Worm (Caenorhabditis elegans) whole organism, midembryonic: ENCODE results near the gene C50H2.4.

Source experiments
- T22C8.4 ChIP-seq: fragments of 200-800 bp; sonication (Bioruptor generic); IDR thresholded peaks from 2 replicates; pipeline ENCODE4 v1.3.6; 2022; ENCODE audit warnings: missing genetic modification characterization, missing compliant biosample characterization
- cog-1 ChIP-seq: sonication (generic microtip); optimal IDR thresholded peaks from 2 replicates; lab custom pipeline; 2016; ENCODE audit warnings: missing genetic modification characterization, missing compliant biosample characterization
- flt-1 ChIP-seq: fragments of 200-800 bp; sonication (Bioruptor generic); IDR thresholded peaks from 2 replicates; pipeline ENCODE4 v1.3.6; 2022; ENCODE audit warnings: missing genetic modification characterization, missing compliant biosample characterization
- klf-2 ChIP-seq: fragments of 200-800 bp; sonication (Bioruptor generic); conservative IDR thresholded peaks from 2 replicates; pipeline ENCODE4 v1.3.6; 2022; ENCODE audit warnings: missing genetic modification reagents, missing genetic modification characterization, missing compliant biosample characterization
- med-1 ChIP-seq: sonication (generic microtip); optimal IDR thresholded peaks from 2 replicates; lab custom pipeline; 2017; ENCODE audit warnings: missing genetic modification characterization, mild to moderate bottlenecking, missing compliant biosample characterization, antibody characterized with exemption, missing genetic modification reagents; ENCODE audit not compliant: insufficient read depth
- ref-1 ChIP-seq: fragments of 200-800 bp; sonication (Bioruptor generic); conservative IDR thresholded peaks from 2 replicates; pipeline ENCODE4 v1.3.6; 2022; ENCODE audit warnings: missing genetic modification reagents, missing genetic modification characterization, missing compliant biosample characterization
- tab-1 ChIP-seq: fragments of 200-800 bp; sonication (Bioruptor generic); IDR thresholded peaks from 2 replicates; pipeline ENCODE4 v1.3.6; 2022; ENCODE audit warnings: missing genetic modification characterization, missing compliant biosample characterization
- ztf-23 ChIP-seq: fragments of 200-800 bp; sonication (Bioruptor generic); IDR thresholded peaks from 2 replicates; pipeline ENCODE4 v1.3.6; 2022; ENCODE audit warnings: missing genetic modification reagents, missing genetic modification characterization, missing compliant biosample characterization
- ztf-29 ChIP-seq: fragments of 200-800 bp; sonication (Bioruptor generic); IDR thresholded peaks from 2 replicates; pipeline ENCODE4 v1.3.6; 2022; ENCODE audit warnings: missing genetic modification reagents, missing genetic modification characterization, missing compliant biosample characterization

The C50H2.4 gene

DNA sequence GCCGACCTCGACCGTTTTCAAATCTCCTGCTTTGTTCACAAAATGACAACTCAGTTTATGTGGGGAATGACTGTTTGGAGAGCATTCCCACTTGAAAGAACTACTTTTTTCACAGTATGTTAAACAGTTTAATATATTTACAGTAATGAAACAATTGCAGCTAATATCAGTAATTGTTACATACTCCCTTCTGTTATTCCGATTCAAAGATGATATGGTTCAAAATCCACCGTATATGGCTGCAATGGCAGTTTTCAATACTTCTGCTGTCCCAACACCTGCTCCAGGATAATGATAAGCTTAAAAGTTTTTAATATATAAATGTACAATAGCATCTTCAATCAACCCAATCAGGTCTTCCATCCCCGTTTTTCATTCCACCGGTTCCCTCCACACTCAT lies 9.6 kb upstream of the C50H2.4 start:
- no peak for TF ChIP-seq ref-1 (GFP tag; lab: Robert Waterston, UW)
- TF ChIP-seq flt-1 = no peak
- no peak for TF ChIP-seq tab-1 (GFP tag; lab: Robert Waterston, UW)

DNA sequence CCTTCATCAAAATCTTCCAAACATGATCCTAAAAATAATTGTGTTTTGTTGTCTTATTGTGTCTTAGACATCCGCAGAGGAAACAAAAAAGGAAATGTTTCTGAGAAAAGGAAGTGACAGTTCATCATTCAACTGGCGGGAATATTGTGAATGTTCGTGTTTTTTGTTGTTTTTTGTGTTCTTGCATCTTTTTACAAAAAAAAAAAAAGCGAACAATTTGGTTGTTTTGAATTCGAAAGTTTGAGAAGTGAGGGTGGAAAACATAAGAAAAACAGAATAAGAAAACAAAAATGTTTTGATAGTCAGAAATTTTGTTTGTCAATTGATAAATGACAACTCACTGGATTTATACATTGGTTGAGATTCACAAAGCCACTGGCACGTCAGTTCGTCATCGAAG lies 7.1 kb upstream of the C50H2.4 start:
- no peak for TF ChIP-seq med-1 (GFP tag; lab: Kevin White, UChicago)
- TF ChIP-seq T22C8.4 = no peak
- no peak for TF ChIP-seq ztf-23
- TF ChIP-seq ztf-29 (GFP tag; lab: Robert Waterston, UW) = no peak
- no peak for TF ChIP-seq flt-1
- TF ChIP-seq tab-1 (GFP tag; lab: Robert Waterston, UW) = no peak
- no peak for TF ChIP-seq cog-1 (tag; lab: Kevin White, UChicago)
- TF ChIP-seq klf-2 (GFP tag; lab: Robert Waterston, UW) = no peak

DNA sequence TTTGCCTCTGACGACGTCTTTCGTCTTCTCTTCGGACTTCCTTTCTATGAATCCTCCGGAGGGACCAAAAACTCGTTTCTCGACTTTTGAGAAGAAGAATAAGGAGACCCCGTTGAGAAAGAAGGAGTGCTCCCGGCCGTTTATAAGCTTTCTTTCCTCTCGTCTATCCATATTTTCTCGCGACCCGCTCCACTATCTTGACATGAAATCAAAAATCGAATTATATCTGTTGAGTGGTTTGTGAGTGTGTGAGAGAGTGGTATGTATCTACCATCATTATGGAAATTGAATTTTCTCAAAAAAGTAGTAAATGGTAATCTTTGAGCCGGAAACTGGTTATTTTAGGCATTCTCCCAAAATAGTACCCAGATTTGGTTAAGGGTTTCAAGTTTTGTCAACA lies 5.6 kb upstream of the C50H2.4 start:
- no peak for TF ChIP-seq tab-1 (GFP tag; lab: Robert Waterston, UW)
- TF ChIP-seq cog-1 (tag; lab: Kevin White, UChicago) = no peak
- no peak for TF ChIP-seq klf-2 (GFP tag; lab: Robert Waterston, UW)
- TF ChIP-seq ref-1 (GFP tag; lab: Robert Waterston, UW) = no peak
- no peak for TF ChIP-seq T22C8.4
- no peak for TF ChIP-seq ztf-29 (GFP tag; lab: Robert Waterston, UW)
- TF ChIP-seq flt-1 = no peak
- no peak for TF ChIP-seq ztf-23
- no peak for TF ChIP-seq med-1 (GFP tag; lab: Kevin White, UChicago)

DNA sequence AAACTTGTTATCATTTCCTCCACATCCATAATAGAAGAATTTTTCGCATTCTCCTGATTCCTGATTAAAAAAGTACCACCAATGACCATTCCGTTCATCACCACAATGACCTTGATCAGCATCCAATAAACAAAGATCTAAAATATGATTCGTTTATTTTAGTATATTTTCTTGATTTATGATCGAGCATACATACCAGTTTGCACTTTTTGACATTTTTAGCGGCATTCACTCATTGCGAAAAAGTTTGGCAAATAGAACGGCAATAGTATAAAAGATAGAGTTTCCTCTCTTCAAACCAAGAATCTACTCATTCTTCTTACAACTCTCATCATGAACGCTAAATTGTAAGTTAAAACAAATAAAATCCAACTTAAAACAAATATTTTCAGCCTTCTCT lies 2.9 kb upstream of the C50H2.4 start, which contains the start of gene fipr-10:
TSS of gene fipr-10 (plus strand) at position 301 of the 400 bp plus-strand sequence.
- no peak for TF ChIP-seq T22C8.4
- TF ChIP-seq ztf-23 = no peak
- no peak for TF ChIP-seq ref-1 (GFP tag; lab: Robert Waterston, UW)
- TF ChIP-seq tab-1 (GFP tag; lab: Robert Waterston, UW) = no peak
- TF ChIP-seq klf-2 (GFP tag; lab: Robert Waterston, UW) = no peak
- no peak for TF ChIP-seq flt-1
- TF ChIP-seq med-1 (GFP tag; lab: Kevin White, UChicago) = no peak

DNA sequence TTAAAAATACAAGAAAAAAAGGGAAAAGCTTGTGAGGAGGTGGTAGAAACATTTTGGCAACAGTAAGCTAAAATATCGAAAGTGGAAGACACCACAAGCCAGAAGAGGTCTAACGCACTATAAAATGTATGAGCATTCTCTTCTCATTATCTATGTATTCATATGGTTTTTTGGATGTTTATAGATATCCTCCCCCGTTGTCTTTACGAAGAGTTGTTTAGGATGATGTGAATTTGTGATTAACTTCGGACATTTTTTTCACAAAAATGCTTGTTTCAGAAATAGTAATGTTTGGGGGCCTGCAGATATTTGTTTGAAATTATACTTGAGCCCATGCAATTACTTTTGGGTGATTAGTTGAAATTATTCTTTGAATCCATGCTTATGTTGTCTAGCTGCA lies 1.7 kb upstream of the C50H2.4 start, which contains the start of gene mec-9:
TSS of gene mec-9 (minus strand) at position 101 of the 400 bp plus-strand sequence.
- TF ChIP-seq cog-1 (tag; lab: Kevin White, UChicago) (no peak), flt-1 (no peak), klf-2 (GFP tag; lab: Robert Waterston, UW) (no peak), ztf-23 (no peak)

DNA sequence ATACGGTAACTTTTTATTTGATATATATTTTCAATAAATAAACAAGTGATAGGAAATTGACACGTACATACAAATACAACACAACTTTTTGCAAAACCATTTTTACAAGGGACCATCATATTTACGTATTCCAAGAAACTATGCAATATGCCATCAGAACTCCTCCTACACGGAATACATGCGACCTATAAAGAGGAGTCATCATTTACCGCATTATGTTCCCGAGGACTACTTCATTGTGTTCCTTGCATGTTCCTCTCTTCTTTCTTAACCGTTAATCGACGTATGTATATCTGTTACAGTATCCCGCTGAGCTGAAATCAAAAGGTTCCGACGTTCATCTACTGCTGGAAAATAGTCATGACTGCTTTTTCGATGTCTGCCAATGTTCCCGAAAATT lies 1.6 kb downstream of the C50H2.4 start, which contains the start of gene C50H2.5:
TSS of gene C50H2.5 (plus strand) at position 301 of the 400 bp plus-strand sequence.
- TF ChIP-seq tab-1 (GFP tag; lab: Robert Waterston, UW) = no peak
- TF ChIP-seq cog-1 (tag; lab: Kevin White, UChicago) = no peak
- no peak for TF ChIP-seq flt-1
- TF ChIP-seq klf-2 (GFP tag; lab: Robert Waterston, UW) = no peak
- no peak for TF ChIP-seq ztf-29 (GFP tag; lab: Robert Waterston, UW)
- TF ChIP-seq ref-1 (GFP tag; lab: Robert Waterston, UW) = no peak
- no peak for TF ChIP-seq med-1 (GFP tag; lab: Kevin White, UChicago)

DNA sequence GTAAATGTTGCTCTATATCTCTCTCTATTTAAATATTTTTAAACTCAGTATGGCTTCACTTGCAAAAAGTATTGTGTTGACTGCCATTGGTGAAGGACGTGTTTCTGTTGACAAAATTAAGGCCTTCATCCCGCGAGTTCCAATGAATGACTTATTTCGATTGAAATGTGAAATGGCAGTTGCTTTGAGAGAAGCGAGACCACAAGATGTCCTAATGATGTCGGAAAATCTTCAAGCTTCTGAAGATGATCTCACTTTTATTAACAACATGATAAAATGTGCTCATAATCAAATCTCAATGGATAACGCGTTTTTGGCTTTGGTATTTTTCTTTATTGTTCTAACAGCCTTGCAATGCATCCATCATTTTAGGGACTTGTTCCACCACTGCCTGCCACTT lies 4.5 kb downstream of the C50H2.4 start, which contains the start of gene ceh-75:
TSS of gene ceh-75 (plus strand) at position 50 of the 400 bp plus-strand sequence.
- TF ChIP-seq med-1 (GFP tag; lab: Kevin White, UChicago) (no peak), ztf-23 (no peak), tab-1 (GFP tag; lab: Robert Waterston, UW) (no peak), T22C8.4 (no peak), ztf-29 (GFP tag; lab: Robert Waterston, UW) (no peak), ref-1 (GFP tag; lab: Robert Waterston, UW) (no peak), cog-1 (tag; lab: Kevin White, UChicago) (no peak), flt-1 (no peak), klf-2 (GFP tag; lab: Robert Waterston, UW) (no peak)

DNA sequence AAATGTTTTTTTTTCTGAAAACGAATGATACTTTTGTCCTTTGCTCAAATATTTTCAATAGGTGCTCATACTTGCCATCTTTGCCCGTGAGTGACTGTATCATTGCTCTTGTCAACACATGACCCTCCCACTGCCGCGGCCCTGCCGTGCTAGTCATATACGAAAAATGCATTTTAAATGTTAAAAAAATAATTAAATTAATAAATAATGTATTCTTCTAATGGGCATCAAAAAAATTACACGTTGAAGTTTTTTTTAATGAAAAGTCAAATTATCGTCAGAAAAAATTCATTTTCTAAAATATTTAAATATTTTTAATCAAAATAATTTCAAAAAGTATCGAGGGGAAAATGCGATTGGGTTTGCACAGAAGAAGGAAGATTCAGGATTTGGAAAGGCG lies 5.7 kb downstream of the C50H2.4 start, which contains the start of gene C50H2.7:
TSS of gene C50H2.7 (plus strand) at position 301 of the 400 bp plus-strand sequence.
- TF ChIP-seq tab-1 (GFP tag; lab: Robert Waterston, UW) = no peak
- TF ChIP-seq flt-1 = no peak
- TF ChIP-seq ztf-23 = no peak

DNA sequence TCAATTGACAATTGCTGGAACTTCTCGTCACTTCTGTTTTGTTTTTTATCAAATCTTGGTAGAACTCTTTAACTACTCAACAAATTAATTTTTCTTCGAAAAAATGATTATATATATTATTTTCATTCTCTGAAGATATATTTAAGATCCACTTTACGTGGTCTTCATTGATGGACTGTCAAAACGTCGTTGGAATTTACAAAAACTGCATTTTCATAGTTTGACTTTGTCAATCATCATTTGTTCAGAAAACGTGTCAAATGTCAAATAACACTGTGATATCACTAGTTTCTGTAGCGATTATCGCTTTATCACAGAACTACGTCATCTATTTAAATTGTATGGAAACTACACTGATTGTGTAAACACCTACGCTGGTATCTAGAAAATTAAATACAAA lies 7.6 kb downstream of the C50H2.4 start:
- TF ChIP-seq ztf-29 (GFP tag; lab: Robert Waterston, UW) (no peak), tab-1 (GFP tag; lab: Robert Waterston, UW) (no peak), cog-1 (tag; lab: Kevin White, UChicago) (no peak), med-1 (GFP tag; lab: Kevin White, UChicago) (no peak), ref-1 (GFP tag; lab: Robert Waterston, UW) (no peak), flt-1 (no peak), T22C8.4 (no peak), klf-2 (GFP tag; lab: Robert Waterston, UW) (no peak), ztf-23 (no peak)

DNA sequence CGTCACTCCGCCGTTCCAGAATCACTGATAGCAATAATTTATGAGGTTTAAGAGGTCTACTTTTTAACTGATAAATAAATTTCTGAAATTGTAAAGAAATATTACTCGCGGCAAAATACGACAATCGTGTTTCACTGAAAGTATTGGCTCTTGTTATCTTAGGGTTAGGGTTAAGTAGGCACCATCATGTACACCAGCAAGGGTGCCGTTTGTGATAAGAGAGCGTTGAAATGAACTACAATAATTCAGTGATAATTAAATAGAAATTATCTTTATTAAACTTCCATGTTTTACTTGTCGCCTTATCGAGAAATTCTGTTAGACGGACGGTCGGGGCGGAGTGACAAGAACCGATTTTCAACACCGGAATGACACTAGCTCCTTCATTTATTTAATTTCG lies 8.9 kb downstream of the C50H2.4 start:
- TF ChIP-seq cog-1 (tag; lab: Kevin White, UChicago) = no peak
- TF ChIP-seq klf-2 (GFP tag; lab: Robert Waterston, UW) = no peak
- no peak for TF ChIP-seq T22C8.4
- no peak for TF ChIP-seq ref-1 (GFP tag; lab: Robert Waterston, UW)
- TF ChIP-seq flt-1 = no peak
- TF ChIP-seq tab-1 (GFP tag; lab: Robert Waterston, UW) = no peak
- no peak for TF ChIP-seq med-1 (GFP tag; lab: Kevin White, UChicago)
- TF ChIP-seq ztf-29 (GFP tag; lab: Robert Waterston, UW) = no peak
- TF ChIP-seq ztf-23 = no peak
